Fruit fly (Drosophila melanogaster) whole organism, pupa: ENCODE results near the gene Tbcd.
A peak's percentile ranks its signal among the peaks of the same experiment; 100 is the strongest.

Experiments used
- CG10348 ChIP-seq: fragments of 200-800 bp; sonication (Bioruptor generic); IDR thresholded peaks from 2 replicates; pipeline ENCODE4 v1.3.6; 2022; ENCODE audit warnings: missing biosample characterization, missing genetic modification characterization
- CG12605 ChIP-seq: fragments of 200-800 bp; sonication (Bioruptor generic); IDR thresholded peaks from 2 replicates; pipeline ENCODE4 v1.3.6; 2022; ENCODE audit warnings: missing biosample characterization, missing genetic modification characterization
- CG13204 ChIP-seq: fragments of 200-800 bp; sonication (Bioruptor generic); optimal IDR thresholded peaks from 2 replicates; lab custom pipeline; 2018; ENCODE audit warnings: missing biosample characterization, mild to moderate bottlenecking, missing genetic modification characterization, moderate library complexity
- CG14655 ChIP-seq: fragments of 200-800 bp; sonication (Bioruptor generic); optimal IDR thresholded peaks from 3 replicates; lab custom pipeline; 2017; ENCODE audit warnings: mild to moderate bottlenecking, missing biosample characterization, missing genetic modification reagents, missing genetic modification characterization
- CG15710 ChIP-seq: fragments of 200-800 bp; sonication (Bioruptor generic); optimal IDR thresholded peaks from 2 replicates; lab custom pipeline; 2018; ENCODE audit warnings: missing biosample characterization, mild to moderate bottlenecking, missing genetic modification characterization, moderate library complexity
- CG17806 ChIP-seq: fragments of 200-800 bp; sonication (Bioruptor generic); optimal IDR thresholded peaks from 2 replicates; lab custom pipeline; 2018; ENCODE audit warnings: missing biosample characterization, mild to moderate bottlenecking, missing genetic modification characterization, moderate library complexity
- CG32121 ChIP-seq: fragments of 200-800 bp; sonication (Bioruptor generic); IDR thresholded peaks from 2 replicates; pipeline ENCODE4 v1.3.6; 2022; ENCODE audit warnings: missing biosample characterization, missing genetic modification characterization
- CG34367 ChIP-seq: fragments of 200-800 bp; sonication (Bioruptor generic); optimal IDR thresholded peaks from 2 replicates; lab custom pipeline; 2018; ENCODE audit warnings: missing biosample characterization, mild to moderate bottlenecking, missing genetic modification characterization
- CG4496 ChIP-seq: fragments of 200-800 bp; sonication (Bioruptor generic); IDR thresholded peaks from 3 replicates; pipeline ENCODE4 v1.3.6; 2022; ENCODE audit warnings: missing biosample characterization, missing genetic modification characterization
- CG8159 ChIP-seq: fragments of 200-800 bp; sonication (Bioruptor generic); optimal IDR thresholded peaks from 3 replicates; lab custom pipeline; 2018; ENCODE audit warnings: missing biosample characterization, mild to moderate bottlenecking, missing genetic modification characterization, moderate library complexity
- CG8301 ChIP-seq: fragments of 200-800 bp; sonication (Bioruptor generic); optimal IDR thresholded peaks from 2 replicates; lab custom pipeline; 2018; ENCODE audit warnings: missing biosample characterization, mild to moderate bottlenecking, missing genetic modification characterization
- CG9948 ChIP-seq: fragments of 200-800 bp; sonication (Bioruptor generic); optimal IDR thresholded peaks from 2 replicates; lab custom pipeline; 2018; ENCODE audit warnings: missing biosample characterization, mild to moderate bottlenecking, missing genetic modification characterization, moderate library complexity
- D1 ChIP-seq: fragments of 200-800 bp; sonication (Bioruptor generic); optimal IDR thresholded peaks from 2 replicates; lab custom pipeline; 2018; ENCODE audit warnings: missing biosample characterization, mild to moderate bottlenecking, missing genetic modification characterization, moderate library complexity
- EcR ChIP-seq: fragments of 200-800 bp; sonication (Bioruptor generic); optimal IDR thresholded peaks from 3 replicates; lab custom pipeline; 2019; ENCODE audit warnings: missing biosample characterization, missing genetic modification characterization, mild to moderate bottlenecking, moderate library complexity, missing genetic modification reagents
- Ets98B ChIP-seq: fragments of 200-800 bp; sonication (Bioruptor generic); IDR thresholded peaks from 2 replicates; pipeline ENCODE4 v1.3.6; 2022; ENCODE audit warnings: missing biosample characterization, missing genetic modification characterization
- Pif1A ChIP-seq: fragments of 200-800 bp; sonication (Bioruptor generic); optimal IDR thresholded peaks from 3 replicates; lab custom pipeline; 2016; ENCODE audit warnings: missing biosample characterization, missing genetic modification characterization
- Pif1B ChIP-seq: fragments of 200-800 bp; sonication (Bioruptor generic); optimal IDR thresholded peaks from 3 replicates; lab custom pipeline; 2016; ENCODE audit warnings: missing biosample characterization, missing genetic modification characterization
- Snoo ChIP-seq: fragments of 200-800 bp; sonication (Bioruptor generic); optimal IDR thresholded peaks from 3 replicates; lab custom pipeline; 2017; ENCODE audit warnings: missing biosample characterization, mild to moderate bottlenecking, missing genetic modification characterization, inconsistent platforms
- fd96Ca ChIP-seq: fragments of 200-800 bp; sonication (Bioruptor generic); IDR thresholded peaks from 3 replicates; pipeline ENCODE4 v1.3.6; 2022; ENCODE audit warnings: missing biosample characterization, missing genetic modification characterization
- gl ChIP-seq: fragments of 200-800 bp; sonication (Bioruptor generic); optimal IDR thresholded peaks from 2 replicates; lab custom pipeline; 2018; ENCODE audit warnings: missing biosample characterization, mild to moderate bottlenecking, missing genetic modification characterization
- rn ChIP-seq: fragments of 200-800 bp; sonication (Bioruptor generic); IDR thresholded peaks from 2 replicates; pipeline ENCODE4 v1.3.6; 2022; ENCODE audit warnings: missing biosample characterization, missing genetic modification characterization

Gene Tbcd

dm6 chr2L:2187411-2187810 is 40.1 kb downstream of the Tbcd start:
- TF ChIP-seq CG17806 (tag; lab: Kevin White, UChicago) (no peak), fd96Ca (GFP tag; lab: Robert Waterston, UW) (no peak), EcR (GFP tag; lab: Kevin White, UChicago) (no peak), Ets98B (no peak), gl (tag; lab: Kevin White, UChicago) (no peak), Pif1B (no peak), CG8159 (tag; lab: Kevin White, UChicago) (no peak), CG9948 (tag; lab: Kevin White, UChicago) (no peak), CG12605 (no peak), rn (GFP tag; lab: Robert Waterston, UW) (no peak), CG8301 (no peak), Pif1A (GFP tag; lab: Kevin White, UChicago) (no peak), CG32121 (GFP tag; lab: Robert Waterston, UW) (no peak)

dm6 chr2L:2189100-2189499 is 41.8 kb downstream of the Tbcd start:
- peak; percentile 78 for TF ChIP-seq CG8301
- TF ChIP-seq CG32121 (GFP tag; lab: Robert Waterston, UW): no peak
- no peak for TF ChIP-seq D1 (tag; lab: Kevin White, UChicago)
- TF ChIP-seq CG34367: peak; percentile 28
- TF ChIP-seq Ets98B: peak; percentile 58
- peak; percentile 71 for TF ChIP-seq Pif1A (GFP tag; lab: Kevin White, UChicago)
- no peak for TF ChIP-seq gl (tag; lab: Kevin White, UChicago)
- TF ChIP-seq CG14655 (GFP tag; lab: Kevin White, UChicago): peak; percentile 77
- 0 out of 2 replicates have a peak, but pooled peaks have one; percentile 20 for TF ChIP-seq CG10348 (GFP tag; lab: Robert Waterston, UW)
- TF ChIP-seq CG12605: peak; percentile 59; the same call in 1 of the 2 replicates
- peak; percentile 56 for TF ChIP-seq CG17806 (tag; lab: Kevin White, UChicago)
- TF ChIP-seq Pif1B: peak; percentile 64
- TF ChIP-seq Snoo: peak; percentile 82
- TF ChIP-seq CG9948 (tag; lab: Kevin White, UChicago): peak; percentile 45
- TF ChIP-seq CG4496 (GFP tag; lab: Robert Waterston, UW): peak; percentile 81
- TF ChIP-seq CG13204 (GFP tag; lab: Kevin White, UChicago): no peak
- no peak for TF ChIP-seq EcR (GFP tag; lab: Kevin White, UChicago)
- TF ChIP-seq CG15710 (tag; lab: Kevin White, UChicago): peak; percentile 36
- TF ChIP-seq rn (GFP tag; lab: Robert Waterston, UW): no peak
- TF ChIP-seq fd96Ca (GFP tag; lab: Robert Waterston, UW): peak; percentile 62; the same call in 2 of the 3 replicates
- TF ChIP-seq CG8159 (tag; lab: Kevin White, UChicago): peak; percentile 48
- TF ChIP-seq, all 21 proteins: peak for 15

- TF ChIP-seq CG10348 (GFP tag; lab: Robert Waterston, UW): no peak
- no peak for TF ChIP-seq Pif1B
Observed at dm6 chr2L:2190684-2191083, 43.4 kb downstream of the Tbcd start.

- TF ChIP-seq CG15710 (tag; lab: Kevin White, UChicago) (no peak), EcR (GFP tag; lab: Kevin White, UChicago) (no peak), CG9948 (tag; lab: Kevin White, UChicago) (no peak), D1 (tag; lab: Kevin White, UChicago) (no peak), rn (GFP tag; lab: Robert Waterston, UW) (no peak), Pif1B (no peak), CG17806 (tag; lab: Kevin White, UChicago) (no peak), CG8301 (no peak), CG13204 (GFP tag; lab: Kevin White, UChicago) (no peak), Pif1A (GFP tag; lab: Kevin White, UChicago) (no peak), CG8159 (tag; lab: Kevin White, UChicago) (no peak), CG34367 (no peak)
Observed at dm6 chr2L:2191404-2191803, 44.1 kb downstream of the Tbcd start.

dm6 chr2L:2192123-2192601 is 44.8 kb downstream of the Tbcd start, which contains the start of gene CG10874:
Gene CG10874, minus strand, starts transcription at chr2L:2192386.
- TF ChIP-seq CG12605: no peak
- TF ChIP-seq CG34367: no peak
- TF ChIP-seq fd96Ca (GFP tag; lab: Robert Waterston, UW): no peak
- no peak for TF ChIP-seq Pif1B
- TF ChIP-seq gl (tag; lab: Kevin White, UChicago): no peak
- no peak for TF ChIP-seq Ets98B
- TF ChIP-seq EcR (GFP tag; lab: Kevin White, UChicago): no peak
- TF ChIP-seq CG8301: no peak
- TF ChIP-seq CG4496 (GFP tag; lab: Robert Waterston, UW): no peak
- TF ChIP-seq Pif1A (GFP tag; lab: Kevin White, UChicago): no peak
- TF ChIP-seq CG10348 (GFP tag; lab: Robert Waterston, UW): no peak
- TF ChIP-seq CG15710 (tag; lab: Kevin White, UChicago): no peak
- TF ChIP-seq CG9948 (tag; lab: Kevin White, UChicago): no peak

dm6 chr2L:2193357-2193780 is 46.1 kb downstream of the Tbcd start:
- TF ChIP-seq CG34367 (peak; percentile 12), CG13204 (GFP tag; lab: Kevin White, UChicago) (peak; percentile 41), CG4496 (GFP tag; lab: Robert Waterston, UW) (no peak), Pif1B (peak; percentile 33), CG8159 (tag; lab: Kevin White, UChicago) (peak; percentile 45), CG14655 (GFP tag; lab: Kevin White, UChicago) (peak; percentile 32), CG32121 (GFP tag; lab: Robert Waterston, UW) (no peak), CG12605 (no peak), CG8301 (peak; percentile 35), fd96Ca (GFP tag; lab: Robert Waterston, UW) (no peak), Snoo (peak; percentile 81), D1 (tag; lab: Kevin White, UChicago) (no peak), Pif1A (GFP tag; lab: Kevin White, UChicago) (peak; percentile 28), CG10348 (GFP tag; lab: Robert Waterston, UW) (no peak), EcR (GFP tag; lab: Kevin White, UChicago) (peak; percentile 87), CG17806 (tag; lab: Kevin White, UChicago) (peak; percentile 32), CG15710 (tag; lab: Kevin White, UChicago) (peak; percentile 27), Ets98B (no peak), CG9948 (tag; lab: Kevin White, UChicago) (no peak), rn (GFP tag; lab: Robert Waterston, UW) (no peak), gl (tag; lab: Kevin White, UChicago) (peak; percentile 65)
